Fruit fly (Drosophila melanogaster): ENCODE results near the gene CG34427.

The CG34427 gene

DNA sequence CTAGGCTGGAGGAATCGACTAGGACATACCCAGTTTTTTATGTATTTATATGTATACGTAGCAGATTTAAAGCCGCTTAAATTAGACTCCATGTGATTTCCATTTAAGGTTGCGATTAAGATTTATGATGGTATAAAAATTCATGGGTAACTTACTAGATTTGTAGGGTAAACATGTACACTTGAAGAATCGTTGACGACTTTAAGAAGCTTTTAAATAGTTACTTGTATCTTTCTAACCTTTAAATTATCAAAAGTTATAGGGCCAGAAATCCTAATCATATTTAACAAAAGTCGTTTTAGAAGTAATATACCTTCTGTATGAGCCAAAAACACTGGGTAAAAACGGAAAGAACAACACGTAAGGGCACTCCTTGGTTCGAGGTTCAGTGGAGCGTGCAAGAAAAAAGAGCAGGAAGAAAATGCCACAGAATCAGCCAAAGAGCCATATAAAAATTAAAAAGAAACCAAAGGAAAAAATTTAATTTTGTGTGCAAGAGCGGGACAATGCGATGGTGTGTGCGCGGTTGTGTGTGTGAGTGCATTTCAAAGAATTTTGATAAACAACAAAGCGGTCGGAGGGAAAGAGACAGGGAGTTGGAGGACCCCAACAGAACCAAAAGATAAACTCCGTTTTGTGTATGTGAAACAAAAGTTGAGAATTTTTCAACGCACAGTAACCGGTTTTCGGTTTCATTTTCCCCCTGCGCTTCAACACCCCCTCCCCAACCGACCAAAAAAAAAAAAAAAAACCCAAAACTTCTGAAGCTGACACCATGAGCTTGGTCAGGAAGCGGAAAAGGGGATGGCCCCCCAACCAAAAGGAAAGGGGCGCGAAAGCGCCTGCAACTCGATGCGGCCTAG lies 35.2 kb downstream of the CG34427 start (continued):
- TF ChIP-seq dmrt93B (GFP tag; optimal IDR thresholded peaks at IDR 0.05) = peak; percentile 43
- peak; percentile 42 for TF ChIP-seq Hnf4 (GFP tag; optimal IDR thresholded peaks at IDR 0.05)
- peak; percentile 71 for TF ChIP-seq h (GFP tag; optimal IDR thresholded peaks at IDR 0.05)

DNA sequence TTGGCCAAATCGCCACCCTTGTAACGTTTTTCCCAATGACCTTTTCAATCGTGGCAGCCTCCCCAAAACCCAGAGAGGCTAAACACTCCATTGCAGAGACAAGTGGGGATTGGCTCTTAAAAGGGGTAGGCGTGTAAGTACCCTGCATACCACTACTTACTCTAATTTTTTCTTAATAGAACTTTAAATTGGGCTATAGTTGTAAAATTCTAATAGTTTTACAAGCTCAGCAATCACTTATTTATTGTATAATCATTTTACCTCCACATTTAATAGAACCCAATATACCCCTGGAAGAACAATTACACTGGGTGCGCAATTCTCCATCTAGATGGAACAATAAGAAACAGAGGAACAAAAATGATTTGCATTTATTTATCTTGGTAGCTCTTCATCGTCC lies 37.2 kb downstream of the CG34427 start:
- TF ChIP-seq Jra (GFP tag; optimal IDR thresholded peaks at IDR 0.05) (no peak), sage (GFP tag; optimal IDR thresholded peaks at IDR 0.05) (no peak), Hr78 (GFP tag; optimal IDR thresholded peaks at IDR 0.05) (no peak), Dfd (GFP tag; optimal IDR thresholded peaks at IDR 0.05) (no peak), tai (GFP tag; optimal IDR thresholded peaks at IDR 0.05) (no peak), brk (GFP tag; optimal IDR thresholded peaks at IDR 0.05) (no peak), foxo (GFP tag; optimal IDR thresholded peaks at IDR 0.05) (peak in 1 of 2 experiments; percentile 74), sv (GFP tag; optimal IDR thresholded peaks at IDR 0.05) (peak; percentile 38), Rel (GFP tag; optimal IDR thresholded peaks at IDR 0.05) (no peak), Rel (tag; optimal IDR thresholded peaks at IDR 0.05) (no peak), pan (optimal IDR thresholded peaks at IDR 0.05) (no peak), br (GFP tag; optimal IDR thresholded peaks at IDR 0.05) (peak; percentile 27), psq (GFP tag; optimal IDR thresholded peaks at IDR 0.05) (peak; percentile 41), jim (GFP tag; optimal IDR thresholded peaks at IDR 0.05) (no peak), GATAd (GFP tag; optimal IDR thresholded peaks at IDR 0.05) (no peak), usp (GFP tag; optimal IDR thresholded peaks at IDR 0.05) (no peak), CrebA (GFP tag; optimal IDR thresholded peaks at IDR 0.05; ENCODE audit: borderline replicate concordance) (no peak), dmrt93B (GFP tag; optimal IDR thresholded peaks at IDR 0.05) (no peak), rgr (GFP tag; optimal IDR thresholded peaks at IDR 0.05) (peak; percentile 70), N (GFP tag; optimal IDR thresholded peaks at IDR 0.05) (no peak), Dif (GFP tag; optimal IDR thresholded peaks at IDR 0.05; ENCODE audit: partially characterized antibody) (no peak), woc (GFP tag; optimal IDR thresholded peaks at IDR 0.05) (peak; percentile 42), HLH106 (tag; optimal IDR thresholded peaks at IDR 0.05) (peak; percentile 60), Hnf4 (GFP tag; optimal IDR thresholded peaks at IDR 0.05) (peak; percentile 23), CG32264 (GFP tag; optimal IDR thresholded peaks at IDR 0.05) (no peak), Mio (GFP tag; optimal IDR thresholded peaks at IDR 0.05) (no peak), Sp1 (GFP tag; optimal IDR thresholded peaks at IDR 0.05) (peak; percentile 26), dsf (GFP tag; optimal IDR thresholded peaks at IDR 0.05; ENCODE audit: borderline replicate concordance) (no peak), fru (GFP tag; optimal IDR thresholded peaks at IDR 0.05) (peak; percentile 66), Hr83 (GFP tag; optimal IDR thresholded peaks at IDR 0.05; ENCODE audit: poor library complexity, severe bottlenecking) (no peak), lola (GFP tag; optimal IDR thresholded peaks at IDR 0.05) (no peak), CG9705 (GFP tag; optimal IDR thresholded peaks at IDR 0.05) (no peak), dl (GFP tag; optimal IDR thresholded peaks at IDR 0.05; ENCODE audit: insufficient read depth in 1 of 2, partially characterized antibody in 2 of 2) (no peak), OdsH (GFP tag; optimal IDR thresholded peaks at IDR 0.05) (peak; percentile 67), Abd-B (GFP tag; optimal IDR thresholded peaks at IDR 0.05) (no peak), h (GFP tag; optimal IDR thresholded peaks at IDR 0.05) (peak; percentile 76), Myc (optimal IDR thresholded peaks at IDR 0.05) (no peak), Vsx2 (GFP tag; optimal IDR thresholded peaks at IDR 0.05; ENCODE audit: partially characterized antibody) (no peak), ey (GFP tag; optimal IDR thresholded peaks at IDR 0.05) (peak; percentile 67)

DNA sequence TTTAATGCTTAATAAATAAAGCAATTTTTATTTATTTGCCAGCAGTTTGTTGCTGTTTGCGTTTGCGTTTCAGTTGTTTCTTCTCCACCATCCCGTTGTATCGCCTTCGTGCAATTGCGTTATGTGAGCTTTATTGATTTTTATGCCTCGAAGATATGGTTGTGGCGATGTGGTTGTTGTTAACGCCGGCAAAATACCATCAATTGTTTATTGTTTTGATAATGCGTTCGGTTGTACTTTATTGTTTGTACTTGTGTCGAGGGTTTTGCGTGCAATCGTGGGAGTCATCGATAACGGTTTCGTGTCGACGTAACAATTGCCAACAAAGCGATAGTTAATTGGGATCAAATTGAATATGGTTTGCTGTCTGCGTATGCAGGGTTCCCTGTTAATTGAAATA lies 37.8 kb downstream of the CG34427 start:
- TF ChIP-seq Rel (GFP tag; optimal IDR thresholded peaks at IDR 0.05) (no peak), Rel (tag; optimal IDR thresholded peaks at IDR 0.05) (peak; percentile 74), usp (GFP tag; optimal IDR thresholded peaks at IDR 0.05) (no peak), dsf (GFP tag; optimal IDR thresholded peaks at IDR 0.05; ENCODE audit: borderline replicate concordance) (no peak), ey (GFP tag; optimal IDR thresholded peaks at IDR 0.05) (no peak), CrebA (GFP tag; optimal IDR thresholded peaks at IDR 0.05; ENCODE audit: borderline replicate concordance) (peak; percentile 5), tai (GFP tag; optimal IDR thresholded peaks at IDR 0.05) (no peak), dl (GFP tag; optimal IDR thresholded peaks at IDR 0.05; ENCODE audit: insufficient read depth in 1 of 2, partially characterized antibody in 2 of 2) (no peak), psq (GFP tag; optimal IDR thresholded peaks at IDR 0.05) (no peak), Sp1 (GFP tag; optimal IDR thresholded peaks at IDR 0.05) (no peak), OdsH (GFP tag; optimal IDR thresholded peaks at IDR 0.05) (no peak)

All from whole organism, wandering third instar larva.